Fruit fly (Drosophila melanogaster): ENCODE measurements around the gene Tengl2.

Tengl2 gene

DNA sequence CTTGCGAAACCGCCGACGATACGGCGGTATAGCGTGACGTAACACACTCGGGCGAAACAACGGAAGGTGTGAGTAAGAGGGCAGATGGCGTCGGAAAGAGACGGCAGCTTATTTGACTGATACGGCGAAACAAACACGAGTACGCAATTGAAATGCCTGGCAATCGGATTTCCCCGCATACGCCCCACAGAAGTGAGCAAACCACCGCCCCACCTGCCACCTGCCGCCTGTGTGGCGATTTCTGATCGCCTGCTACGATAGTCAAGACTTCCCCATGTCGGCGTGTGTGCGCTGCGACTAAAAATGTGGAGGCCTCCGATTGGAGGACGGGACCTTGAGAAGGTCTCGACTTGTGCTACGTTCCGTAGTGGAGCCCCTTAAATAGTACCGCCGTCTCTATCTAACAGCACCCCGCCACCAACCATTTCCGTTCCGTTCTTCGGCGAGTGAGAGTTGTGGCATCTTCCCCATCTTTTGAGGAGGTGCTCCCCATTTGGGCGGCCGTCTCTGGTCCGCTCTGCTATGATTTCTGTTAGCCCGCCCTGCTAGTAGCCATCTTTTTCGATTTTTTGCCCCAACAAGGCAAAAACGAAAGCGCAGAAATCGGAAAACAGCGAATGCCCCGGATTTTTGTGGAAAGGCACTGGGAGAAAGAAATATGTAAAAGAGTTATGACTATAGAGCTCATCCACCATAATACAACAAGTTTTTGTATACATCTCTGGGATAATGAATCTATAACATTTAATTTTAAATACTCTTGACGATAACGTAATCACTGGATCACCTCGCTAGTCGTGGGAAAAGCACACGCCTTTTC, 40.4 kb downstream of the Tengl2 start (continued):
- TF ChIP-seq CG15011 (GFP tag; optimal IDR thresholded peaks at IDR 0.05), result peak; percentile 76
- peak; percentile 54 for TF ChIP-seq CG4328 (GFP tag; optimal IDR thresholded peaks at IDR 0.05)
- peak; percentile 88 for TF ChIP-seq Antp (GFP tag; optimal IDR thresholded peaks at IDR 0.05)
- TF ChIP-seq D19B (GFP tag; optimal IDR thresholded peaks at IDR 0.05), result peak; percentile 63
- TF ChIP-seq Neu2 (GFP tag; optimal IDR thresholded peaks at IDR 0.05; ENCODE audit: borderline replicate concordance), result peak; percentile 31
- no peak for TF ChIP-seq CG11085 (GFP tag; IDR thresholded peaks at IDR 0.05)
- peak; percentile 74 for TF ChIP-seq Usf (GFP tag; optimal IDR thresholded peaks at IDR 0.05)
- TF ChIP-seq NC2β (GFP tag; optimal IDR thresholded peaks at IDR 0.05), result peak; percentile 81
- peak; percentile 87 for TF ChIP-seq Asciz (GFP tag; optimal IDR thresholded peaks at IDR 0.05)
- no peak for TF ChIP-seq Stat92E (GFP tag; optimal IDR thresholded peaks at IDR 0.05)
- peak; percentile 32 for TF ChIP-seq CG33557 (GFP tag; optimal IDR thresholded peaks at IDR 0.05)
- peak; percentile 78 for TF ChIP-seq CG9876 (GFP tag; optimal IDR thresholded peaks at IDR 0.05)
- no peak for TF ChIP-seq Dp (GFP tag; optimal IDR thresholded peaks at IDR 0.05)
- no peak for TF ChIP-seq CG14860 (GFP tag; IDR thresholded peaks at IDR 0.05; ENCODE audit: partially characterized antibody)
- TF ChIP-seq hth (optimal IDR thresholded peaks at IDR 0.05), result no peak
- TF ChIP-seq CG4282 (GFP tag; optimal IDR thresholded peaks at IDR 0.05), result peak; percentile 62
- TF ChIP-seq CG9437 (GFP tag; optimal IDR thresholded peaks at IDR 0.05), result peak; percentile 94
- TF ChIP-seq CG14050 (GFP tag; IDR thresholded peaks at IDR 0.05), result no peak
- peak; percentile 96 to 97 for TF ChIP-seq bsh (GFP tag; optimal IDR thresholded peaks at IDR 0.05)
- TF ChIP-seq CG18619 (GFP tag; optimal IDR thresholded peaks at IDR 0.05), result peak; percentile 76
- TF ChIP-seq Fer1 (GFP tag; optimal IDR thresholded peaks at IDR 0.05), result peak; percentile 82
- TF ChIP-seq run (tag; optimal IDR thresholded peaks at IDR 0.05), result peak; percentile 72
- peak; percentile 41 for TF ChIP-seq Elba2 (GFP tag; optimal IDR thresholded peaks at IDR 0.05)
- TF ChIP-seq croc (GFP tag; conservative IDR thresholded peaks at IDR 0.05), result peak; percentile 85
- peak; percentile 87 for TF ChIP-seq Atf3 (GFP tag; optimal IDR thresholded peaks at IDR 0.05)
- TF ChIP-seq twi (tag; optimal IDR thresholded peaks at IDR 0.05), result peak; percentile 61
- no peak for TF ChIP-seq rib (GFP tag; IDR thresholded peaks at IDR 0.05)
- no peak for TF ChIP-seq prd (optimal IDR thresholded peaks at IDR 0.05)
- no peak for TF ChIP-seq prd (GFP tag; IDR thresholded peaks at IDR 0.05)
- TF ChIP-seq CG9215 (GFP tag; IDR thresholded peaks at IDR 0.05), result no peak
- peak; percentile 81 for TF ChIP-seq CG18764 (GFP tag; optimal IDR thresholded peaks at IDR 0.05)
- TF ChIP-seq CG10543 (GFP tag; optimal IDR thresholded peaks at IDR 0.05), result peak; percentile 94
- no peak for TF ChIP-seq crol (GFP tag; IDR thresholded peaks at IDR 0.05)
- TF ChIP-seq peb (GFP tag; IDR thresholded peaks at IDR 0.05), result no peak
- TF ChIP-seq Xbp1 (GFP tag; optimal IDR thresholded peaks at IDR 0.05), result peak; percentile 87
- TF ChIP-seq CG1647 (GFP tag; optimal IDR thresholded peaks at IDR 0.05), result peak; percentile 74
- TF ChIP-seq z (GFP tag; IDR thresholded peaks at IDR 0.05), result no peak
- TF ChIP-seq CG11696 (GFP tag; IDR thresholded peaks at IDR 0.05), result no peak
- peak; percentile 89 for TF ChIP-seq CG2120 (GFP tag; optimal IDR thresholded peaks at IDR 0.05)
- peak; percentile 88 for TF ChIP-seq CG8944 (GFP tag; optimal IDR thresholded peaks at IDR 0.05)
- TF ChIP-seq cwo (GFP tag; optimal IDR thresholded peaks at IDR 0.05), result peak; percentile 90
- peak; percentile 12 for TF ChIP-seq CG10431 (GFP tag; optimal IDR thresholded peaks at IDR 0.05)
- TF ChIP-seq CHES-1-like (GFP tag; optimal IDR thresholded peaks at IDR 0.05), result peak; percentile 80
- no peak for TF ChIP-seq CG31441 (GFP tag; IDR thresholded peaks at IDR 0.05)
- peak; percentile 93 for TF ChIP-seq Hey (tag; optimal IDR thresholded peaks at IDR 0.05)
- peak; percentile 77 for TF ChIP-seq CG17802 (tag; optimal IDR thresholded peaks at IDR 0.05)
- TF ChIP-seq Hr78 (GFP tag; optimal IDR thresholded peaks at IDR 0.05), result peak in 1 of 2 experiments; percentile 66
- TF ChIP-seq Hr51 (GFP tag; optimal IDR thresholded peaks at IDR 0.05), result peak; percentile 66 to 88
- peak; percentile 86 for TF ChIP-seq org-1 (GFP tag; optimal IDR thresholded peaks at IDR 0.05)
